Worm (Caenorhabditis elegans) whole organism, young adult: ENCODE results near the gene puf-5.

Source experiments
- F49E8.2 ChIP-seq: sonication (generic microtip); optimal IDR thresholded peaks from 3 replicates; lab custom pipeline; 2017; ENCODE audit warnings: missing genetic modification characterization, mild to moderate bottlenecking, missing compliant biosample characterization, antibody characterized with exemption, moderate library complexity; ENCODE audit not compliant: insufficient read depth
- ZK185.1 ChIP-seq: sonication (generic microtip); optimal IDR thresholded peaks from 2 replicates; lab custom pipeline; 2016; ENCODE audit warnings: mild to moderate bottlenecking, missing genetic modification characterization, missing compliant biosample characterization; ENCODE audit not compliant: poor library complexity, severe bottlenecking
- ama-1 ChIP-seq, 3 experiments: fragments of 150-350 bp in 1 of 3; sonication (generic microtip) in 2 of 3; optimal IDR thresholded peaks; 2 replicates each; lab custom pipeline; 2014 to 2018; ENCODE audit warnings: missing biosample characterization in 2 of 3, missing genetic modification characterization in 2 of 3, missing genetic modification reagents in 2 of 3
- athp-1 ChIP-seq: sonication (generic microtip); optimal IDR thresholded peaks from 2 replicates; lab custom pipeline; 2017; ENCODE audit warnings: mild to moderate bottlenecking, missing genetic modification characterization, missing compliant biosample characterization
- attf-6 ChIP-seq: fragments of 200-800 bp; sonication (Bioruptor generic); IDR thresholded peaks from 2 replicates; pipeline ENCODE4 v1.3.6; 2022; ENCODE audit warnings: missing genetic modification reagents, missing genetic modification characterization, missing compliant biosample characterization
- efl-1 ChIP-seq: fragments of 150-350 bp; optimal IDR thresholded peaks from 2 replicates; lab custom pipeline; 2014; ENCODE audit warnings: missing biosample characterization, missing genetic modification reagents, missing genetic modification characterization
- pha-4 ChIP-seq: fragments of 150-350 bp; sonication (generic microtip); optimal IDR thresholded peaks from 2 replicates; lab custom pipeline; 2014; ENCODE audit warnings: missing biosample characterization, missing genetic modification reagents, missing genetic modification characterization
- zim-3 ChIP-seq: sonication (generic microtip); optimal IDR thresholded peaks from 2 replicates; lab custom pipeline; 2017; ENCODE audit warnings: mild to moderate bottlenecking, missing genetic modification characterization, moderate library complexity, missing compliant biosample characterization

DNA sequence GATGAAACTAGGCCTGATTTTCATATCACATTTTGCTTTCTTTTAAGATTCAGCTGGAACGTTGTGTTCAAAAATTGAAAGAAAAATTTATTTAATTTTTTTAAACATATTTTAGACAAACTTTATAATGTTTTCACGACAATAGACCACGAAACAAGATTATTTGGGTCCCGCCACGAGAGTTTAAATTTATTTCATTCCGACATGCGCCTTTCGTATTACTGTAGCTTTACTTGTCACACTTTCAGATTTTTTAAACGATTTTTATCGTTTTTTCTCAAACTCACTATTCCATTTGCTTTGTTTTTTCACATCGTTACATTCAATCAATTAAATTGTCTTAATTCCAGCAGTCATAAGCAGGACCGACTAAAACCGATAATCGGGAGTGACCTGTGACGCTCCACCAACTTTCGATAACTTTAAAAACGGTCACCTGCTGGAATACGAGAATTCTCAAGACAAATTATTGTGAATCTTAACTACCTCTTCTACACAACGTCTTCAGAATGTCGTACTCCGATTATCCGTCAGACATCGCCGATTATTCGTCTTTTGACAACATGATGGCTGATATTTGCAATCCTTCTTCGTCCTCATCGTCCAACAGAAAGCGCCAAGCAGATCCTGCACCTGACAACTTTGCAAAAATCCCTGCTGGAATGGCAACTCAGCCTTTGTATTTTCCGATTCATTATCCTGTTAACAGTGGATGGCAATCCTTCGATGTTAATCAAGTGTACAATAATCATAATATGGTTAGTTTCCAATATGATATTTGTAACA is 18.7 kb downstream of the puf-5 start, which contains the start of gene aptf-3:
- TF ChIP-seq F49E8.2 (tag; lab: Kevin White, UChicago) (no peak), attf-6 (no peak), athp-1 (tag; lab: Kevin White, UChicago) (no peak), pha-4 (tag; lab: Kevin White, UChicago) (no peak), ama-1 (optimal IDR thresholded peaks at IDR 0.05; lab: Kevin White, UChicago) (no peak), ama-1 (GFP tag; optimal IDR thresholded peaks at IDR 0.05; lab: Kevin White, UChicago) (no peak), ZK185.1 (tag; lab: Kevin White, UChicago) (no peak), zim-3 (no peak), efl-1 (GFP tag; lab: Kevin White, UChicago) (no peak)
